Fruit fly (Drosophila melanogaster) whole organism, embryonic: Measurements from ENCODE around the gene frj.

ENCODE experiments used
- ATbp ChIP-seq: fragments of 200-800 bp; sonication (Bioruptor generic); optimal IDR thresholded peaks from 2 replicates; lab custom pipeline; 2017; ENCODE audit warnings: missing biosample characterization, mild to moderate bottlenecking, missing genetic modification characterization, missing genetic modification reagents
- C15 ChIP-seq: fragments of 200-800 bp; sonication (Bioruptor generic); IDR thresholded peaks from 3 replicates; pipeline ENCODE4 v1.3.6; 2022; ENCODE audit warnings: missing biosample characterization, missing genetic modification characterization
- CG10267 ChIP-seq: fragments of 200-800 bp; sonication (Bioruptor generic); optimal IDR thresholded peaks from 2 replicates; lab custom pipeline; 2018; ENCODE audit warnings: missing biosample characterization, mild to moderate bottlenecking, missing genetic modification characterization, moderate library complexity
- CG11085 ChIP-seq: fragments of 200-800 bp; sonication (Bioruptor generic); IDR thresholded peaks from 2 replicates; pipeline ENCODE4 v1.3.6; 2022; ENCODE audit warnings: missing biosample characterization, missing genetic modification characterization
- CG11398 ChIP-seq: fragments of 200-800 bp; sonication (Bioruptor generic); optimal IDR thresholded peaks from 2 replicates; lab custom pipeline; 2016; ENCODE audit warnings: missing biosample characterization, missing genetic modification characterization
- CG11560 ChIP-seq: fragments of 200-800 bp; sonication (Bioruptor generic); IDR thresholded peaks from 3 replicates; pipeline ENCODE4 v1.3.6; 2022; ENCODE audit warnings: missing biosample characterization, missing genetic modification characterization
- CG12219 ChIP-seq: fragments of 200-800 bp; sonication (Bioruptor generic); optimal IDR thresholded peaks from 3 replicates; lab custom pipeline; 2018; ENCODE audit warnings: missing biosample characterization, mild to moderate bottlenecking, missing genetic modification characterization
- CG12391 ChIP-seq: fragments of 200-800 bp; sonication (Bioruptor generic); optimal IDR thresholded peaks from 3 replicates; lab custom pipeline; 2018; ENCODE audit warnings: missing biosample characterization, mild to moderate bottlenecking, missing genetic modification characterization, moderate library complexity
- CG13296 ChIP-seq: fragments of 200-800 bp; sonication (Bioruptor generic); optimal IDR thresholded peaks from 3 replicates; lab custom pipeline; 2018; ENCODE audit warnings: missing biosample characterization, mild to moderate bottlenecking, missing genetic modification characterization
- CG13894 ChIP-seq: fragments of 200-800 bp; sonication (Bioruptor generic); optimal IDR thresholded peaks from 3 replicates; lab custom pipeline; 2018; ENCODE audit warnings: missing biosample characterization, mild to moderate bottlenecking, missing genetic modification characterization, moderate library complexity
- CG14014 ChIP-seq: fragments of 200-800 bp; sonication (Bioruptor generic); IDR thresholded peaks from 2 replicates; pipeline ENCODE4 v1.3.6; 2022; ENCODE audit warnings: missing biosample characterization, missing genetic modification characterization
- CG15696 ChIP-seq: fragments of 200-800 bp; sonication (Bioruptor generic); optimal IDR thresholded peaks from 2 replicates; lab custom pipeline; 2019; ENCODE audit warnings: missing biosample characterization, mild to moderate bottlenecking, missing genetic modification characterization, moderate library complexity
- CG1603 ChIP-seq: fragments of 200-800 bp; sonication (Bioruptor generic); optimal IDR thresholded peaks from 2 replicates; lab custom pipeline; 2019; ENCODE audit warnings: missing biosample characterization, mild to moderate bottlenecking, missing genetic modification characterization, moderate library complexity
- CG1647 ChIP-seq: fragments of 200-800 bp; sonication (Bioruptor generic); optimal IDR thresholded peaks from 3 replicates; lab custom pipeline; 2016; ENCODE audit warnings: missing biosample characterization, missing genetic modification characterization
- CG1792 ChIP-seq: fragments of 200-800 bp; sonication (Bioruptor generic); optimal IDR thresholded peaks from 2 replicates; lab custom pipeline; 2016; ENCODE audit warnings: missing biosample characterization, missing genetic modification characterization
- CG30431 ChIP-seq: fragments of 200-800 bp; sonication (Bioruptor generic); optimal IDR thresholded peaks from 2 replicates; lab custom pipeline; 2017; ENCODE audit warnings: missing biosample characterization, missing genetic modification characterization
- CG31441 ChIP-seq: fragments of 200-800 bp; sonication (Bioruptor generic); IDR thresholded peaks from 2 replicates; pipeline ENCODE4 v1.3.6; 2022; ENCODE audit warnings: missing biosample characterization, missing genetic modification characterization
- CG43689 ChIP-seq: fragments of 200-800 bp; sonication (Bioruptor generic); IDR thresholded peaks from 2 replicates; pipeline ENCODE4 v1.3.6; 2022; ENCODE audit warnings: missing biosample characterization, missing genetic modification characterization
- CG4730 ChIP-seq: fragments of 200-800 bp; sonication (Bioruptor generic); IDR thresholded peaks from 2 replicates; pipeline ENCODE4 v1.3.6; 2022; ENCODE audit warnings: missing biosample characterization, missing genetic modification characterization
- CG9609 ChIP-seq: fragments of 200-800 bp; sonication (Bioruptor generic); optimal IDR thresholded peaks from 3 replicates; lab custom pipeline; 2016; ENCODE audit warnings: missing biosample characterization, missing genetic modification characterization
- Camta ChIP-seq: fragments of 200-800 bp; sonication (Bioruptor generic); optimal IDR thresholded peaks from 2 replicates; lab custom pipeline; 2016; ENCODE audit warnings: missing biosample characterization, missing genetic modification characterization
- Deaf1 ChIP-seq: fragments of 200-800 bp; optimal IDR thresholded peaks from 3 replicates; lab custom pipeline; 2019; ENCODE audit warnings: missing biosample characterization, mild to moderate bottlenecking, missing genetic modification characterization, moderate library complexity
- Dip2 ChIP-seq: fragments of 200-800 bp; sonication (Bioruptor generic); IDR thresholded peaks from 2 replicates; pipeline ENCODE4 v1.3.6; 2022; ENCODE audit warnings: missing biosample characterization, missing genetic modification characterization
- E2f1 ChIP-seq: fragments of 200-800 bp; sonication (Bioruptor generic); IDR thresholded peaks from 2 replicates; pipeline ENCODE4 v1.3.6; 2022; ENCODE audit warnings: missing biosample characterization, missing genetic modification characterization
- E2f2 ChIP-seq: fragments of 200-800 bp; sonication (Bioruptor generic); IDR thresholded peaks from 2 replicates; pipeline ENCODE4 v1.3.6; 2022; ENCODE audit warnings: missing biosample characterization, missing genetic modification characterization
- Eip74EF ChIP-seq, 2 experiments: fragments of 200-800 bp in 1 of 2; fragments of >200 bp in 1 of 2; sonication (Bioruptor generic) in 1 of 2; optimal IDR thresholded peaks; 2 replicates each; lab custom pipeline; 2017 to 2019; ENCODE audit warnings: missing biosample characterization in 2 of 2, missing genetic modification characterization in 2 of 2, mild to moderate bottlenecking in 1 of 2, moderate library complexity in 1 of 2
- Ets97D ChIP-seq: fragments of 200-800 bp; sonication (Bioruptor generic); optimal IDR thresholded peaks from 3 replicates; lab custom pipeline; 2016; ENCODE audit warnings: missing biosample characterization, missing genetic modification characterization
- HHEX ChIP-seq: fragments of 200-800 bp; sonication (Bioruptor generic); optimal IDR thresholded peaks from 3 replicates; lab custom pipeline; 2017; ENCODE audit warnings: missing biosample characterization, mild to moderate bottlenecking, missing genetic modification characterization, missing genetic modification reagents
- Hmr ChIP-seq: fragments of 200-800 bp; sonication (Bioruptor generic); optimal IDR thresholded peaks from 3 replicates; lab custom pipeline; 2017; ENCODE audit warnings: mild to moderate bottlenecking, missing biosample characterization, missing genetic modification reagents, missing genetic modification characterization
- MBD-R2 ChIP-seq: fragments of 200-800 bp; sonication (Bioruptor generic); IDR thresholded peaks from 2 replicates; pipeline ENCODE4 v1.3.6; 2022; ENCODE audit warnings: missing biosample characterization, missing genetic modification characterization
- Nf-YA ChIP-seq: fragments of 200-800 bp; sonication (Bioruptor generic); IDR thresholded peaks from 2 replicates; pipeline ENCODE4 v1.3.6; 2022; ENCODE audit warnings: missing biosample characterization, missing genetic modification characterization
- Sry-δ ChIP-seq: fragments of 200-800 bp; sonication (Bioruptor generic); optimal IDR thresholded peaks from 2 replicates; lab custom pipeline; 2016; ENCODE audit warnings: missing biosample characterization, missing genetic modification characterization
- Trl ChIP-seq, 3 experiments: fragments of >200 bp in 2 of 3; fragments of 200-800 bp in 1 of 3; sonication (Bioruptor generic) in 1 of 3; optimal IDR thresholded peaks; 2 replicates in 1 of 3; 3 replicates in 2 of 3; lab custom pipeline; 2016 to 2017; ENCODE audit warnings: missing biosample characterization in 1 of 3, missing genetic modification characterization in 1 of 3
- bcd ChIP-seq: fragments of 200-800 bp; sonication (Bioruptor generic); optimal IDR thresholded peaks from 2 replicates; lab custom pipeline; 2017; ENCODE audit warnings: missing biosample characterization, mild to moderate bottlenecking, missing genetic modification characterization
- bowl ChIP-seq: fragments of 200-800 bp; sonication (Bioruptor generic); IDR thresholded peaks from 2 replicates; pipeline ENCODE4 v1.3.6; 2022; ENCODE audit warnings: missing biosample characterization, missing genetic modification characterization
- bsh ChIP-seq, 2 experiments: fragments of 200-800 bp; sonication (Bioruptor generic); optimal IDR thresholded peaks; 2 replicates each; lab custom pipeline; 2017 to 2018; ENCODE audit warnings: mild to moderate bottlenecking in 2 of 2, missing biosample characterization in 2 of 2, missing genetic modification characterization in 2 of 2, moderate library complexity in 1 of 2
- cg ChIP-seq: fragments of 200-800 bp; sonication (Bioruptor generic); optimal IDR thresholded peaks from 3 replicates; lab custom pipeline; 2019; ENCODE audit warnings: missing biosample characterization, mild to moderate bottlenecking, missing genetic modification characterization, moderate library complexity
- dati ChIP-seq: fragments of 200-800 bp; sonication (Bioruptor generic); IDR thresholded peaks from 2 replicates; pipeline ENCODE4 v1.3.6; 2022; ENCODE audit warnings: missing biosample characterization, missing genetic modification characterization
- en ChIP-seq: fragments of 200-800 bp; sonication (Bioruptor generic); optimal IDR thresholded peaks from 2 replicates; lab custom pipeline; 2016; ENCODE audit warnings: missing biosample characterization, missing genetic modification characterization
- fd3F ChIP-seq: fragments of 200-800 bp; sonication (Bioruptor generic); optimal IDR thresholded peaks from 2 replicates; lab custom pipeline; 2018; ENCODE audit warnings: missing biosample characterization, mild to moderate bottlenecking, missing genetic modification characterization, moderate library complexity
- gt ChIP-seq: fragments of 200-800 bp; sonication (Bioruptor generic); IDR thresholded peaks from 2 replicates; pipeline ENCODE4 v1.3.6; 2022; ENCODE audit warnings: missing biosample characterization, missing genetic modification characterization
- insv ChIP-seq, 2 experiments: fragments of 200-800 bp; sonication (Bioruptor generic); optimal IDR thresholded peaks; 3 replicates each; lab custom pipeline; 2016 to 2018; ENCODE audit warnings: missing biosample characterization in 2 of 2, missing genetic modification characterization in 2 of 2
- kah ChIP-seq: fragments of 200-800 bp; sonication (Bioruptor generic); optimal IDR thresholded peaks from 2 replicates; lab custom pipeline; 2018; ENCODE audit warnings: missing biosample characterization, mild to moderate bottlenecking, missing genetic modification characterization
- pan ChIP-seq, 4 experiments: fragments of >200 bp in 3 of 4; fragments of 200-800 bp in 1 of 4; sonication (Bioruptor generic) in 1 of 4; optimal IDR thresholded peaks in 3 of 4; IDR thresholded peaks in 1 of 4; 2 replicates each; pipeline versions ENCODE4 v1.3.6 to Lab custom; 2017 to 2022; ENCODE audit warnings: missing biosample characterization in 2 of 4, missing genetic modification characterization in 2 of 4, mixed read lengths in 1 of 4
- peb ChIP-seq: fragments of 200-800 bp; sonication (Bioruptor generic); IDR thresholded peaks from 2 replicates; pipeline ENCODE4 v1.3.6; 2022; ENCODE audit warnings: missing biosample characterization, missing genetic modification characterization
- row ChIP-seq: fragments of 200-800 bp; sonication (Bioruptor generic); IDR thresholded peaks from 3 replicates; pipeline ENCODE4 v1.3.6; 2022; ENCODE audit warnings: missing biosample characterization, missing genetic modification characterization
- seq ChIP-seq: fragments of 200-800 bp; sonication (Bioruptor generic); IDR thresholded peaks from 2 replicates; pipeline ENCODE4 v1.3.6; 2022; ENCODE audit warnings: missing biosample characterization, missing genetic modification characterization
- sim ChIP-seq: fragments of 200-800 bp; sonication (Bioruptor generic); IDR thresholded peaks from 2 replicates; pipeline ENCODE4 v1.3.6; 2022; ENCODE audit warnings: missing biosample characterization, missing genetic modification characterization
- trh ChIP-seq: fragments of 200-800 bp; sonication (Bioruptor generic); optimal IDR thresholded peaks from 2 replicates; lab custom pipeline; 2016; ENCODE audit warnings: missing biosample characterization, missing genetic modification characterization
- wdn ChIP-seq: fragments of 200-800 bp; sonication (Bioruptor generic); IDR thresholded peaks from 2 replicates; pipeline ENCODE4 v1.3.6; 2022; ENCODE audit warnings: missing biosample characterization, missing genetic modification characterization

The frj gene

dm6 chr2L:6488676-6489140, 32.9 kb downstream of the frj start, which contains the start of the genes KFase and epsilonCOP (continued):
- TF ChIP-seq wdn (no peak), CG13296 (GFP tag; lab: Kevin White, UChicago) (peak; percentile 40), cg (GFP tag; lab: Kevin White, UChicago) (no peak), CG30431 (GFP tag; lab: Kevin White, UChicago) (no peak), CG12219 (GFP tag; lab: Kevin White, UChicago) (no peak), Dip2 (GFP tag; lab: Robert Waterston, UW) (no peak), CG13894 (tag; lab: Kevin White, UChicago) (peak; percentile 60), bsh (GFP tag; optimal IDR thresholded peaks at IDR 0.05; lab: Kevin White, UChicago) (peak in 1 of 2 experiments; percentile 36), CG11085 (GFP tag; lab: Robert Waterston, UW) (0 out of 2 replicates have a peak, but pooled peaks have one; percentile 6), sim (GFP tag; lab: Robert Waterston, UW) (no peak), E2f2 (GFP tag; lab: Robert Waterston, UW) (peak; percentile 56), dati (GFP tag; lab: Robert Waterston, UW) (no peak), trh (GFP tag; lab: Kevin White, UChicago) (no peak), CG1647 (GFP tag; lab: Kevin White, UChicago) (peak; percentile 57), Sry-δ (GFP tag; lab: Kevin White, UChicago) (peak; percentile 75), Eip74EF (GFP tag; optimal IDR thresholded peaks at IDR 0.05; lab: Kevin White, UChicago) (peak in 1 of 2 experiments; percentile 57), CG12391 (peak; percentile 70), fd3F (GFP tag; lab: Kevin White, UChicago) (peak; percentile 13), bcd (GFP tag; lab: Kevin White, UChicago) (peak; percentile 59), C15 (GFP tag; lab: Robert Waterston, UW) (no peak), Hmr (GFP tag; lab: Kevin White, UChicago) (peak; percentile 81), CG4730 (GFP tag; lab: Robert Waterston, UW) (0 out of 2 replicates have a peak, but pooled peaks have one; percentile 28), peb (GFP tag; lab: Robert Waterston, UW) (no peak), seq (no peak), MBD-R2 (peak; percentile 44; the same call in 1 of the 2 replicates), CG1792 (peak; percentile 40), CG15696 (peak; percentile 41), CG43689 (no peak), insv (GFP tag; optimal IDR thresholded peaks at IDR 0.05; lab: Kevin White, UChicago) (peak in 1 of 2 experiments; percentile 19), kah (GFP tag; lab: Kevin White, UChicago) (no peak), en (GFP tag; lab: Kevin White, UChicago) (no peak), CG1603 (peak; percentile 22), E2f1 (GFP tag; lab: Robert Waterston, UW) (no peak), bowl (GFP tag; lab: Robert Waterston, UW) (no peak), Camta (GFP tag; lab: Kevin White, UChicago) (peak; percentile 57), Ets97D (GFP tag; lab: Kevin White, UChicago) (peak; percentile 98), CG9609 (no peak), CG10267 (tag; lab: Kevin White, UChicago) (peak; percentile 95), HHEX (GFP tag; lab: Kevin White, UChicago) (peak; percentile 33), ATbp (no peak), Trl (optimal IDR thresholded peaks at IDR 0.05; lab: Kevin White, UChicago) (no peak), Trl (GFP tag; optimal IDR thresholded peaks at IDR 0.05; lab: Kevin White, UChicago) (peak; percentile 79), CG11560 (tag; lab: Robert Waterston, UW) (no peak), CG31441 (peak; percentile 64), row (peak; percentile 68), Nf-YA (GFP tag; lab: Robert Waterston, UW) (no peak), CG14014 (GFP tag; lab: Robert Waterston, UW) (no peak), CG11398 (peak; percentile 22), gt (GFP tag; lab: Robert Waterston, UW) (no peak), Deaf1 (tag; lab: Kevin White, UChicago) (peak; percentile 33), pan (optimal IDR thresholded peaks at IDR 0.05; lab: Kevin White, UChicago) (no peak), pan (GFP tag; optimal IDR thresholded peaks at IDR 0.05 in 1 of 2, IDR thresholded peaks at IDR 0.05 in 1 of 2) (no peak)
